Fruit fly (Drosophila melanogaster): ENCODE measurements around the gene CG2233.

Gene CG2233

DNA sequence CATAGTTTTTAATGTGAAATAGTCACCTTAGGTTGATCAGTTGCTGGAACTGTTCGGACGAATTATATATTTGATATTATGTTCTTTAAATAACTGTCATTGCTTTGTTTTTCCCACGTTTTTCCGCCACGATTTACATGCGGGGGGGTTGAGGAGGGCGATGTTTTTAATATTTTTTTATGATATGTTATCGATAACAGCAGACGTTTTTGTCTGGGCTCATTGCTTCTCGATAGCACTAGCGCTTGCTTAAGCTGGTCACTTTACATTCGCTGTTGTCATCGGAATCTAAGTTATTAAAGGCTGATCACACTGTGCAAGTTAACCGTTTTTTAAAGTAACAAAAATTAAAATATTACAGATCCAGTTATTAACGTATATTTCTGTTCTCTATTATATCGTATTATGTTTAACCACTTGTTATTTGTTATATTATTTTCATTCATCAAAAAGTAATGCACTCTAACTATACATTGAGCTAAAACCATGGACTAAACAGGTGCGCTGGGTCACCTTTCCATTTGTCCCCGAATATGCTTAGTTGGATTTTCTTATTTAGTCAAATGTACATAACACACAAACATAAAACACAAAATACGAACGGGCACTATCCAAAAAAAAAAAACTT lies 38.1 kb upstream of the CG2233 start, which contains the start of the genes Upf2 and CG1571 (continued):
- TF ChIP-seq CG14710 (tag; optimal IDR thresholded peaks at IDR 0.05), result peak; percentile 57
- TF ChIP-seq CG14441 (GFP tag; IDR thresholded peaks at IDR 0.05), result no peak
- no peak for TF ChIP-seq fd96Cb (tag; optimal IDR thresholded peaks at IDR 0.05)
- no peak for TF ChIP-seq CG8089 (GFP tag; optimal IDR thresholded peaks at IDR 0.05)
- TF ChIP-seq Dref (GFP tag; IDR thresholded peaks at IDR 0.05), result peak; percentile 94
- TF ChIP-seq row (GFP tag; IDR thresholded peaks at IDR 0.05), result peak; percentile 27; the same call in 1 of the 3 replicates
- TF ChIP-seq Bdp1 (GFP tag; optimal IDR thresholded peaks at IDR 0.05), result no peak
- peak; percentile 73; the same call in 2 of the 3 replicates for TF ChIP-seq mld (GFP tag; IDR thresholded peaks at IDR 0.05; ENCODE audit: partially characterized antibody)
- peak; percentile 72 for TF ChIP-seq Dp (GFP tag; optimal IDR thresholded peaks at IDR 0.05)
- peak; percentile 72; the same call in 2 of the 3 replicates for TF ChIP-seq Opbp (GFP tag; IDR thresholded peaks at IDR 0.05; ENCODE audit: partially characterized antibody)
- no peak for TF ChIP-seq gem (tag; optimal IDR thresholded peaks at IDR 0.05)
- TF ChIP-seq ato (GFP tag; IDR thresholded peaks at IDR 0.05; ENCODE audit: partially characterized antibody), result peak; percentile 71
- TF ChIP-seq CG33213 (GFP tag; optimal IDR thresholded peaks at IDR 0.05), result peak; percentile 32
- TF ChIP-seq CG8281 (tag; optimal IDR thresholded peaks at IDR 0.05), result no peak
- peak; percentile 4 for TF ChIP-seq gro (GFP tag; optimal IDR thresholded peaks at IDR 0.05)
- peak; percentile 86 for TF ChIP-seq YL-1 (GFP tag; optimal IDR thresholded peaks at IDR 0.05)
- peak; percentile 6 for TF ChIP-seq CG34376 (GFP tag; optimal IDR thresholded peaks at IDR 0.05)
- peak; percentile 9 for TF ChIP-seq chn (GFP tag; optimal IDR thresholded peaks at IDR 0.05)
- peak; percentile 66; the same call in 2 of the 3 replicates for TF ChIP-seq hb (GFP tag; IDR thresholded peaks at IDR 0.05; ENCODE audit: partially characterized antibody)
- TF ChIP-seq emc (GFP tag; optimal IDR thresholded peaks at IDR 0.05), result no peak
- TF ChIP-seq lilli (GFP tag; optimal IDR thresholded peaks at IDR 0.05), result no peak
- TF ChIP-seq CG8924 (tag; optimal IDR thresholded peaks at IDR 0.05), result no peak
- peak; percentile 69 for TF ChIP-seq CG16813 (GFP tag; IDR thresholded peaks at IDR 0.05; ENCODE audit: partially characterized antibody)

DNA sequence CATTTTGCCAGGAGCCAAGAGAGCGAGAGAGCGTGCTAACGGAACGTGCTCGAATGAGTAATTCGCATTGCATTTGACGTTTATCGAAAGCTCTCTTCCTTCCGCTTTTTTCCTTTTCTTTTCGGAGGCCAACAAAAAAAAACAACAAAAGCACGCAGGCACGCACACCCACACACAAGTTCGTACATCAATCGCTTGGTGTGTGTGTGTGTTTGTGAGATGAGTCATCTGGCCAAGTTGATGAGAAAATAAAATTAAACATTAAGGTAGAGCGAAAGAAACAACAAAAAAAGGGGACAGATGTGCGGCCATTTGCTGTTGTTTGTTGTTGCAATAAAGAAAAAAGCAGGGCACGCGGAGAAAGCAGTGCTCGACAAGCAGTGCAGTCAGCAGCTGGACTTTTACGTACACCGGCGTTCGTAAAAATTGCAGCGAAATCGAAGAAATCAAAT lies 25.9 kb upstream of the CG2233 start:
- TF ChIP-seq CG31365 (tag; optimal IDR thresholded peaks at IDR 0.05) (peak; percentile 98), CG8924 (tag; optimal IDR thresholded peaks at IDR 0.05) (peak; percentile 4), yki (optimal IDR thresholded peaks at IDR 0.05) (no peak), CG7987 (GFP tag; optimal IDR thresholded peaks at IDR 0.05) (no peak), bsh (GFP tag; optimal IDR thresholded peaks at IDR 0.05) (peak in 1 of 2 experiments; percentile 63), dysf (GFP tag; IDR thresholded peaks at IDR 0.05) (no peak), CG34376 (GFP tag; optimal IDR thresholded peaks at IDR 0.05) (peak; percentile 22), CG43689 (GFP tag; IDR thresholded peaks at IDR 0.05) (no peak), Dbx (GFP tag; IDR thresholded peaks at IDR 0.05) (no peak), Drgx (GFP tag; IDR thresholded peaks at IDR 0.05) (peak; percentile 53), da (GFP tag; optimal IDR thresholded peaks at IDR 0.05) (peak; percentile 31), slbo (GFP tag; IDR thresholded peaks at IDR 0.05) (0 out of 2 replicates have a peak, but pooled peaks have one; percentile 5), Oaz (GFP tag; IDR thresholded peaks at IDR 0.05) (no peak), CG3065 (GFP tag; optimal IDR thresholded peaks at IDR 0.05) (no peak), CG8359 (GFP tag; optimal IDR thresholded peaks at IDR 0.05; ENCODE audit: borderline replicate concordance) (no peak), CG11398 (GFP tag; optimal IDR thresholded peaks at IDR 0.05) (no peak), lbe (GFP tag; optimal IDR thresholded peaks at IDR 0.05) (peak; percentile 36), usp (GFP tag; optimal IDR thresholded peaks at IDR 0.05) (no peak), CG17359 (tag; optimal IDR thresholded peaks at IDR 0.05) (peak; percentile 36), NFAT (GFP tag; IDR thresholded peaks at IDR 0.05) (no peak), Hand (GFP tag; optimal IDR thresholded peaks at IDR 0.05) (no peak), bcd (GFP tag; optimal IDR thresholded peaks at IDR 0.05) (no peak), Atf-2 (GFP tag; optimal IDR thresholded peaks at IDR 0.05) (no peak), run (tag; optimal IDR thresholded peaks at IDR 0.05) (no peak), toy (GFP tag; IDR thresholded peaks at IDR 0.05) (no peak), chinmo (GFP tag; IDR thresholded peaks at IDR 0.05; ENCODE audit: partially characterized antibody) (0 out of 4 replicates have a peak, but pooled peaks have one; percentile 17), Eip74EF (GFP tag; optimal IDR thresholded peaks at IDR 0.05) (peak in 1 of 2 experiments; percentile 96), Aef1 (GFP tag; IDR thresholded peaks at IDR 0.05) (peak; percentile 83)

All from whole organism, embryonic.